Fruit fly (Drosophila melanogaster): ENCODE measurements around the gene Acer.

Acer gene

DNA sequence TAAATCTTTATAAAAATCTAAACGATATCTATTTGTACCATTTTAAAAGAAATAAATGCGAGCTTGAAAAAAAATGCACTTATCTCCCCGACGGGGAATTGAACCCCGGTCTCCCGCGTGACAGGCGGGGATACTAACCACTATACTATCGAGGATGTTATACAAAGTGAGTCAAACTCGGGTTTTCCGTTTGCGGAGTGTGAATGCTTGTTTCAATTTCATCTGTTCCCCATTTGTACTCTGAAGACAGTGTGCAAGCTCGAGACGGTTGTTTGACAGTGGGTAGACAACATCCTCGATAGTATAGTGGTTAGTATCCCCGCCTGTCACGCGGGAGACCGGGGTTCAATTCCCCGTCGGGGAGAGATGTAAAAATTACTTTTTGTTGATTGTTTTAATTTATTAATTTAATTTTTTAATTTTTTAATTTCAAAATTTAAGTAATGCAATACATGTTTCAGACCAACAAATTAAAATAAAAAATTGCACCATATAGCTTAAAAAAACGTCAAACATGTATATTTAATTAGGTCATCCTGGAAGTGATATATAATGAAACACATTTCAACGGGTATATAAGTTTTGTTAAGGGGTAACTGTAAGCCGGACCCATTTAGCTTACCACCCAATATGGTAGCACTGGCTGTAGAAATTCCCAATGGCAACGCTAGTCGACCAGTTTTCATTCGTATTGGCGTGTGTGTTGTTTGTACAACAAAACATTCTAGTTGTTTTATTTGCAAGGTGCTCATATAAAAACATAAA is 19.9 kb downstream of the Acer start, which contains the start of gene Sema1a (continued):
- TF ChIP-seq CG7745 (tag; optimal IDR thresholded peaks at IDR 0.05) (peak; percentile 9), oc (tag; optimal IDR thresholded peaks at IDR 0.05) (peak; percentile 92), CG8089 (GFP tag; optimal IDR thresholded peaks at IDR 0.05) (no peak), Camta (GFP tag; optimal IDR thresholded peaks at IDR 0.05) (peak; percentile 50), usp (GFP tag; optimal IDR thresholded peaks at IDR 0.05) (no peak), CG5180 (GFP tag; optimal IDR thresholded peaks at IDR 0.05) (no peak), CG6689 (GFP tag; IDR thresholded peaks at IDR 0.05) (peak; percentile 49; the same call in 1 of the 2 replicates), CG1602 (GFP tag; optimal IDR thresholded peaks at IDR 0.05) (peak; percentile 74), sc (optimal IDR thresholded peaks at IDR 0.05) (no peak), sc (GFP tag; optimal IDR thresholded peaks at IDR 0.05) (no peak), CG8944 (GFP tag; optimal IDR thresholded peaks at IDR 0.05) (peak; percentile 28), CG6272 (GFP tag; IDR thresholded peaks at IDR 0.05) (peak; percentile 50; the same call in 1 of the 2 replicates), CG33213 (GFP tag; optimal IDR thresholded peaks at IDR 0.05) (peak; percentile 25), repo (GFP tag; optimal IDR thresholded peaks at IDR 0.05) (peak; percentile 46), CG9876 (GFP tag; optimal IDR thresholded peaks at IDR 0.05) (peak; percentile 9), Ptx1 (GFP tag; IDR thresholded peaks at IDR 0.05) (peak; percentile 68), CG32772 (GFP tag; IDR thresholded peaks at IDR 0.05) (no peak; the same call in 1 of the 2 replicates), CG4404 (GFP tag; IDR thresholded peaks at IDR 0.05) (no peak), CG13123 (GFP tag; optimal IDR thresholded peaks at IDR 0.05) (peak; percentile 41), CG12744 (GFP tag; optimal IDR thresholded peaks at IDR 0.05) (no peak), CG12071 (GFP tag; optimal IDR thresholded peaks at IDR 0.05) (peak; percentile 59), yki (optimal IDR thresholded peaks at IDR 0.05) (no peak), gsb (GFP tag; IDR thresholded peaks at IDR 0.05) (no peak), Hmr (GFP tag; optimal IDR thresholded peaks at IDR 0.05) (peak; percentile 67), emc (GFP tag; optimal IDR thresholded peaks at IDR 0.05) (peak; percentile 4), CG1024 (GFP tag; IDR thresholded peaks at IDR 0.05) (peak; percentile 41; the same call in 1 of the 2 replicates), ato (GFP tag; IDR thresholded peaks at IDR 0.05; ENCODE audit: partially characterized antibody) (peak; percentile 86), eve (GFP tag; optimal IDR thresholded peaks at IDR 0.05) (peak in 1 of 2 experiments; percentile 53), Hmx (GFP tag; optimal IDR thresholded peaks at IDR 0.05) (no peak), CG33557 (GFP tag; optimal IDR thresholded peaks at IDR 0.05) (peak; percentile 38), gcm (GFP tag; optimal IDR thresholded peaks at IDR 0.05) (peak; percentile 44), hth (optimal IDR thresholded peaks at IDR 0.05) (no peak), her (GFP tag; optimal IDR thresholded peaks at IDR 0.05) (peak; percentile 75), ftz-f1 (GFP tag; optimal IDR thresholded peaks at IDR 0.05) (no peak), Doc3 (GFP tag; IDR thresholded peaks at IDR 0.05; ENCODE audit: partially characterized antibody) (peak; percentile 52; the same call in 1 of the 3 replicates), Dip2 (GFP tag; IDR thresholded peaks at IDR 0.05) (no peak), CG12104 (GFP tag; optimal IDR thresholded peaks at IDR 0.05) (no peak), lmd (GFP tag; IDR thresholded peaks at IDR 0.05) (no peak; the same call in none of the 2 replicates), tx (GFP tag; optimal IDR thresholded peaks at IDR 0.05) (peak; percentile 31), CG32532 (GFP tag; IDR thresholded peaks at IDR 0.05) (peak; percentile 75), gcm2 (GFP tag; optimal IDR thresholded peaks at IDR 0.05) (peak; percentile 79), shn (GFP tag; optimal IDR thresholded peaks at IDR 0.05) (peak; percentile 34), Max (GFP tag; optimal IDR thresholded peaks at IDR 0.05) (no peak), dm (GFP tag; optimal IDR thresholded peaks at IDR 0.05) (peak; percentile 14), CG13424 (tag; optimal IDR thresholded peaks at IDR 0.05) (peak; percentile 36), CG10979 (tag; optimal IDR thresholded peaks at IDR 0.05) (peak; percentile 49), ems (GFP tag; optimal IDR thresholded peaks at IDR 0.05) (peak; percentile 10), ewg (GFP tag; optimal IDR thresholded peaks at IDR 0.05) (peak; percentile 70), CG10147 (GFP tag; optimal IDR thresholded peaks at IDR 0.05) (peak; percentile 58), gce (GFP tag; IDR thresholded peaks at IDR 0.05) (no peak), ssp (GFP tag; IDR thresholded peaks at IDR 0.05) (peak; percentile 27)
